Worm (Caenorhabditis elegans) whole organism, young adult: ENCODE measurements around the gene slo-2.
"Not testable (repeated sequence)": the region's sequence is repeated elsewhere in the genome, so short reads cannot be mapped to it uniquely, and the experiment has no call there.

Experiments used
- akir-1 ChIP-seq: fragments of 200-800 bp; sonication (Bioruptor generic); optimal IDR thresholded peaks from 2 replicates; lab custom pipeline; 2018; ENCODE audit warnings: mild to moderate bottlenecking, missing genetic modification characterization, moderate library complexity, missing compliant biosample characterization
- cebp-2 ChIP-seq: fragments of 200-800 bp; sonication (Bioruptor generic); IDR thresholded peaks from 2 replicates; pipeline ENCODE4 v1.3.6; 2022; ENCODE audit warnings: missing genetic modification characterization, missing compliant biosample characterization
- pha-4 ChIP-seq: fragments of 150-350 bp; sonication (generic microtip); optimal IDR thresholded peaks from 2 replicates; lab custom pipeline; 2014; ENCODE audit warnings: missing biosample characterization, missing genetic modification reagents, missing genetic modification characterization

DNA sequence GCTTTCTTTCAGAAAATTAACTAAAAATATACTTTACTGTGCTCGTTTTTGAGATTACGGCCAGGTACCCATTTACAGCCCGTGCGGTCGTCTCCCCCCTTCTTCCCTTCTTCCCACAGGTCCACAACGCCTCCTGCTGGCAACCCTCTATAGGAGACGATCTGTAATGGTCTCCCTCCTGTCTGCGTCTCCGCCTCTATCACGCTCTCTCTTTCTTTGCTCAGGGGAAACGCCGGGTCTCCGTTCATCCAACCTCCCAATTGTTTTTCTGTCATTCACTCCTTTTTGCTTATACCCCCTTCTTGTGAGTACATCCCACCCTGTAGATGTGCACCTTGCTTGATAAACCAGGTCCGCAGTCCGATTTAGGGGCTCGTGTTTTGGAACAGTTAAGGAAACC is 33.3 kb upstream of the slo-2 start:
- TF ChIP-seq pha-4; akir-1 (GFP tag; lab: Kevin White, UChicago); cebp-2 (GFP tag; lab: Robert Waterston, UW): not testable (repeated sequence)
